Worm (Caenorhabditis elegans): ENCODE measurements around the gene K07F5.6.

The K07F5.6 gene

DNA sequence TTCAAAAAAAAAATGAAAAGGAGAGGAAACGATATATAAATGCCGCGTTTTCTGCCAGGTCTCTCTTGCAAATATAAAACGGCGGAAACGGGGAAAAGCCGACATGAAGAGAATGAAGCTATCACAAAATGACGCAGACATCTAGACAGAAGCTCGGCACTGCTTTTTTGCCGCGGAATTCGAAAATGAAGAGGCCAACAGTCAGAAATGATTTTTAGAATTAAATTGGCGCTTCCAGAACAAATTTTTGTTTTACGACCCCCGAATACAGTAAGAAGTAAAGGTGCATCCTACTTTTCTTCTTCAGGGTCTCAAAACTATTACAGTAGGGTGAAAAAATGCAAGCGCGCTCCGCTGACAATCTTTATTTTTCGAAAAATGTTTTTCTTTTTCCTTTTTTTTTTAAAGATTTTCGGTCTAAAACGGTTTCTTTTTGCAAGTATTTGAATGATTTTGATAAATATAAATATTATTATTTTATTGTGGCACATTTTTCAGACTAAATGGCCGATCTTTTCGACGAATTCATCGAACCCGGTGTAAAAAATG lies 21.2 kb downstream of the K07F5.6 start, which contains the start of gene mtr-4 (continued):
- TF ChIP-seq Y56A3A.18 (GFP tag; IDR thresholded peaks at IDR 0.05), result no peak
- TF ChIP-seq nhr-80 (tag; optimal IDR thresholded peaks at IDR 0.05), result peak; percentile 69
- no peak for TF ChIP-seq F22D6.2 (tag; optimal IDR thresholded peaks at IDR 0.05)
- 0 out of 2 replicates have a peak, but pooled peaks have one; percentile 17 for TF ChIP-seq attf-6 (GFP tag; IDR thresholded peaks at IDR 0.05)
- no peak for TF ChIP-seq ztf-28 (GFP tag; IDR thresholded peaks at IDR 0.05)
- TF ChIP-seq mxl-1 (tag; optimal IDR thresholded peaks at IDR 0.05), result no peak
- no peak for TF ChIP-seq rec-8 (tag; optimal IDR thresholded peaks at IDR 0.05)
- no peak for TF ChIP-seq let-607 (tag; optimal IDR thresholded peaks at IDR 0.05)
- TF ChIP-seq xnd-1 (tag; optimal IDR thresholded peaks at IDR 0.05), result peak; percentile 93
- peak; percentile 27 for TF ChIP-seq snpc-3.4 (tag; optimal IDR thresholded peaks at IDR 0.05)
- TF ChIP-seq D2030.7 (GFP tag; IDR thresholded peaks at IDR 0.05), result peak; percentile 85
- peak; percentile 74 for TF ChIP-seq efl-1 (GFP tag; optimal IDR thresholded peaks at IDR 0.05)
- TF ChIP-seq madf-3 (GFP tag; IDR thresholded peaks at IDR 0.05), result peak; percentile 64; the same call in 1 of the 2 replicates
- TF ChIP-seq nhr-179 (tag; optimal IDR thresholded peaks at IDR 0.05), result no peak
- TF ChIP-seq aptf-2 (GFP tag; conservative IDR thresholded peaks at IDR 0.05), result no peak
- TF ChIP-seq zfh-2 (GFP tag; conservative IDR thresholded peaks at IDR 0.05), result no peak
- peak; percentile 77 for TF ChIP-seq ceh-91 (GFP tag; IDR thresholded peaks at IDR 0.05)
- TF ChIP-seq F23B12.7 (tag; optimal IDR thresholded peaks at IDR 0.05; ENCODE audit: insufficient read depth), result no peak

- TF ChIP-seq lin-26 (GFP tag; IDR thresholded peaks at IDR 0.05) (no peak), pbrm-1 (GFP tag; IDR thresholded peaks at IDR 0.05) (no peak), gei-17 (GFP tag; optimal IDR thresholded peaks at IDR 0.05) (no peak), F10E7.11 (tag; optimal IDR thresholded peaks at IDR 0.05) (no peak), fkh-3 (tag; optimal IDR thresholded peaks at IDR 0.05) (no peak), attf-5 (GFP tag; optimal IDR thresholded peaks at IDR 0.05) (no peak), snpc-4 (GFP tag; optimal IDR thresholded peaks at IDR 0.05) (no peak), snpc-4 (tag; optimal IDR thresholded peaks at IDR 0.05) (no peak), C06A6.2 (GFP tag; conservative IDR thresholded peaks at IDR 0.05) (no peak), egl-44 (GFP tag; IDR thresholded peaks at IDR 0.05) (no peak), zfh-2 (GFP tag; conservative IDR thresholded peaks at IDR 0.05) (no peak), K12H6.12 (tag; optimal IDR thresholded peaks at IDR 0.05) (no peak)
Observed at ce11 chrIV:9824480-9824879, 22.0 kb downstream of the K07F5.6 start, which contains the start of gene catp-6. Gene catp-6 (minus strand): TSS chrIV:9824580.

ce11 chrIV:9822585-9822984 lies 23.9 kb downstream of the K07F5.6 start:
- no peak for TF ChIP-seq aptf-2 (GFP tag; conservative IDR thresholded peaks at IDR 0.05)
- TF ChIP-seq F37B4.10 (GFP tag; IDR thresholded peaks at IDR 0.05), result 0 out of 2 replicates have a peak, but pooled peaks have one; percentile 51
- 0 out of 2 replicates have a peak, but pooled peaks have one; percentile 16 for TF ChIP-seq madf-8 (GFP tag; conservative IDR thresholded peaks at IDR 0.05)
- peak; percentile 65 for TF ChIP-seq zfh-2 (GFP tag; conservative IDR thresholded peaks at IDR 0.05)

ce11 chrIV:9821621-9822020 lies 24.9 kb downstream of the K07F5.6 start, which contains the start of gene col-123:
Gene col-123 (plus strand): TSS chrIV:9821921.
- no peak for TF ChIP-seq zfh-2 (GFP tag; conservative IDR thresholded peaks at IDR 0.05)

ce11 chrIV:9815432-9815831 lies 31.0 kb downstream of the K07F5.6 start, which contains the start of gene egl-20:
Gene egl-20 (minus strand): TSS chrIV:9815532.
- TF ChIP-seq ceh-27 (GFP tag; optimal IDR thresholded peaks at IDR 0.05) (no peak), madf-8 (GFP tag; conservative IDR thresholded peaks at IDR 0.05) (no peak), zfh-2 (GFP tag; conservative IDR thresholded peaks at IDR 0.05) (no peak), hsf-1 (GFP tag; IDR thresholded peaks at IDR 0.05) (no peak), mes-4 (tag; optimal IDR thresholded peaks at IDR 0.05) (no peak), ztf-25 (GFP tag; IDR thresholded peaks at IDR 0.05) (no peak), attf-3 (GFP tag; conservative IDR thresholded peaks at IDR 0.05) (no peak), Y67H2A.10 (GFP tag; conservative IDR thresholded peaks at IDR 0.05) (no peak), rcor-1 (GFP tag; IDR thresholded peaks at IDR 0.05) (no peak)

Data from whole organism, young adult.